Worm (Caenorhabditis elegans) whole organism, L3 larva: ENCODE measurements around the gene F43E12.1.

Source experiments
- R02D3.7 ChIP-seq: fragments of 150-350 bp; optimal IDR thresholded peaks from 2 replicates; lab custom pipeline; 2014; ENCODE audit warnings: missing biosample characterization, missing genetic modification characterization
- fkh-10 ChIP-seq: sonication (generic microtip); optimal IDR thresholded peaks from 2 replicates; lab custom pipeline; 2017; ENCODE audit warnings: missing biosample characterization, missing genetic modification reagents, missing genetic modification characterization
- unc-62 ChIP-seq: fragments of 150-350 bp; sonication (generic microtip); optimal IDR thresholded peaks from 4 replicates; lab custom pipeline; 2014; ENCODE audit warnings: missing biosample characterization, missing genetic modification reagents, missing genetic modification characterization

ce11 chrX:7224510-7224909 is 47.1 kb downstream of the F43E12.1 start:
- no peak for TF ChIP-seq fkh-10 (GFP tag; lab: Kevin White, UChicago)
- no peak for TF ChIP-seq unc-62 (GFP tag; lab: Kevin White, UChicago)
- no peak for TF ChIP-seq R02D3.7
